Fruit fly (Drosophila melanogaster): ENCODE data around the gene kri.

DNA sequence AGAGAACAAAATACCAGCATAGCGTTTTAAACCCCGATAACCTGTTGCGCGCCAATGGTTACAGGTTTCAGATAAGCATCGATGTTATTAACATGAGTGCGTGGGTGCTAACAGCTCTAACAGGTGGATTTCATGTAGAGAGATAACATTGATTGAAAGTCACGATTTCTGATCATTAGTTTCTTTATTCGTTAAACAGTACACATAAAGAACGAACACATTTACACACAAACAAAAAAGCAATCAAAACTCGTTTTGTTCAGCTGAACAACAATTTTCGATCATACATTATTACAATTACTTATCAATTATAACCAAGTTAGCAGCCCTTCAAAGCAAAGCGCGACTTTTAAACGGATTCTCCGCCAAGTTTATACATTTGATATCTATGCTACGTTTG is 21.1 kb upstream of the kri start:
- TF ChIP-seq CG8478 (optimal IDR thresholded peaks at IDR 0.05) (no peak), EcR (GFP tag; optimal IDR thresholded peaks at IDR 0.05) (no peak)

All from whole organism.